Fruit fly (Drosophila melanogaster) whole organism, prepupa: ENCODE results near the gene wda.

Experiments used
- Blimp-1 ChIP-seq: fragments of 200-800 bp; sonication (Bioruptor generic); optimal IDR thresholded peaks from 3 replicates; lab custom pipeline; 2017; ENCODE audit warnings: missing biosample characterization, missing genetic modification characterization, mild to moderate bottlenecking, moderate library complexity, missing genetic modification reagents
- CG10631 ChIP-seq: fragments of 200-800 bp; sonication (Bioruptor generic); optimal IDR thresholded peaks from 2 replicates; lab custom pipeline; 2016; ENCODE audit warnings: missing biosample characterization, missing genetic modification characterization
- CG10669 ChIP-seq: fragments of 200-800 bp; sonication (Bioruptor generic); optimal IDR thresholded peaks from 3 replicates; lab custom pipeline; 2018; ENCODE audit warnings: missing biosample characterization, mild to moderate bottlenecking, missing genetic modification characterization, moderate library complexity
- CG11294 ChIP-seq: fragments of 200-800 bp; sonication (Bioruptor generic); IDR thresholded peaks from 2 replicates; pipeline ENCODE4 v1.3.6; 2022; ENCODE audit warnings: missing biosample characterization, missing genetic modification characterization
- CG11762 ChIP-seq: fragments of 200-800 bp; sonication (Bioruptor generic); optimal IDR thresholded peaks from 3 replicates; lab custom pipeline; 2016; ENCODE audit warnings: missing biosample characterization, missing genetic modification characterization; ENCODE audit not compliant: insufficient read depth
- CG15336 ChIP-seq: fragments of 200-800 bp; sonication (Bioruptor generic); IDR thresholded peaks from 2 replicates; pipeline ENCODE4 v1.3.6; 2022; ENCODE audit warnings: missing biosample characterization, missing genetic modification characterization
- CG3032 ChIP-seq: fragments of 200-800 bp; optimal IDR thresholded peaks from 2 replicates; lab custom pipeline; 2019; ENCODE audit warnings: missing biosample characterization, mild to moderate bottlenecking, missing genetic modification characterization, moderate library complexity
- CG32006 ChIP-seq: fragments of 200-800 bp; sonication (Bioruptor generic); optimal IDR thresholded peaks from 3 replicates; lab custom pipeline; 2017; ENCODE audit warnings: missing biosample characterization, mild to moderate bottlenecking, missing genetic modification characterization
- CG3919 ChIP-seq: fragments of 200-800 bp; sonication (Bioruptor generic); optimal IDR thresholded peaks from 3 replicates; lab custom pipeline; 2016; ENCODE audit warnings: missing biosample characterization, missing genetic modification characterization
- CG4318 ChIP-seq: fragments of 200-800 bp; sonication (Bioruptor generic); optimal IDR thresholded peaks from 3 replicates; lab custom pipeline; 2017; ENCODE audit warnings: missing biosample characterization, mild to moderate bottlenecking, missing genetic modification characterization
- CG6163 ChIP-seq: fragments of 200-800 bp; sonication (Bioruptor generic); IDR thresholded peaks from 3 replicates; pipeline ENCODE4 v1.3.6; 2022; ENCODE audit warnings: missing biosample characterization, missing genetic modification characterization
- CG6792 ChIP-seq: fragments of 200-800 bp; sonication (Bioruptor generic); optimal IDR thresholded peaks from 3 replicates; lab custom pipeline; 2016; ENCODE audit warnings: missing biosample characterization, missing genetic modification characterization
- CG6854 ChIP-seq: fragments of 200-800 bp; sonication (Bioruptor generic); optimal IDR thresholded peaks from 2 replicates; lab custom pipeline; 2017; ENCODE audit warnings: missing biosample characterization, mild to moderate bottlenecking, missing genetic modification characterization
- CG7368 ChIP-seq: fragments of 200-800 bp; sonication (Bioruptor generic); optimal IDR thresholded peaks from 3 replicates; lab custom pipeline; 2016; ENCODE audit warnings: missing biosample characterization, missing genetic modification characterization
- CG8119 ChIP-seq: fragments of 200-800 bp; sonication (Bioruptor generic); IDR thresholded peaks from 3 replicates; pipeline ENCODE4 v1.3.6; 2022; ENCODE audit warnings: missing biosample characterization, missing genetic modification characterization
- CG8319 ChIP-seq: fragments of 200-800 bp; sonication (Bioruptor generic); optimal IDR thresholded peaks from 3 replicates; lab custom pipeline; 2016; ENCODE audit warnings: missing biosample characterization, missing genetic modification characterization
- CG8632 ChIP-seq: fragments of 200-800 bp; sonication (Bioruptor generic); optimal IDR thresholded peaks from 3 replicates; lab custom pipeline; 2016; ENCODE audit warnings: missing biosample characterization, missing genetic modification characterization
- Eip75B ChIP-seq: fragments of 200-800 bp; sonication (Bioruptor generic); optimal IDR thresholded peaks from 3 replicates; lab custom pipeline; 2016; ENCODE audit warnings: missing biosample characterization, missing genetic modification characterization
- Eip78C ChIP-seq: fragments of 200-800 bp; sonication (Bioruptor generic); peaks from one replicate; lab custom pipeline; 2016; ENCODE audit warnings: missing biosample characterization, missing genetic modification characterization
- Eip93F ChIP-seq: fragments of 200-800 bp; sonication (Bioruptor generic); optimal IDR thresholded peaks from 2 replicates; lab custom pipeline; 2016; ENCODE audit warnings: missing biosample characterization, mild to moderate bottlenecking, missing genetic modification characterization
- Hr38 ChIP-seq: sonication (Bioruptor generic); optimal IDR thresholded peaks from 2 replicates; lab custom pipeline; 2016; ENCODE audit warnings: missing biosample characterization, missing genetic modification characterization
- Hr4 ChIP-seq: fragments of 200-800 bp; sonication (Bioruptor generic); optimal IDR thresholded peaks from 3 replicates; lab custom pipeline; 2016; ENCODE audit warnings: missing biosample characterization, missing genetic modification characterization
- Lpt ChIP-seq: fragments of 200-800 bp; sonication (Bioruptor generic); optimal IDR thresholded peaks from 3 replicates; lab custom pipeline; 2016; ENCODE audit warnings: missing biosample characterization, missing genetic modification characterization
- Met ChIP-seq: fragments of 200-800 bp; sonication (Bioruptor generic); optimal IDR thresholded peaks from 3 replicates; lab custom pipeline; 2016; ENCODE audit warnings: missing biosample characterization, missing genetic modification characterization
- Sox102F ChIP-seq: fragments of 200-800 bp; sonication (Bioruptor generic); optimal IDR thresholded peaks from 2 replicates; lab custom pipeline; 2016; ENCODE audit warnings: missing biosample characterization, mild to moderate bottlenecking, missing genetic modification characterization
- Sox14 ChIP-seq: fragments of 200-800 bp; sonication (Bioruptor generic); optimal IDR thresholded peaks from 3 replicates; lab custom pipeline; 2016; ENCODE audit warnings: missing biosample characterization, missing genetic modification characterization
- achi ChIP-seq: fragments of 200-800 bp; sonication (Bioruptor generic); optimal IDR thresholded peaks from 3 replicates; lab custom pipeline; 2016; ENCODE audit warnings: missing biosample characterization, missing genetic modification characterization
- acj6 ChIP-seq: fragments of 200-800 bp; sonication (Bioruptor generic); optimal IDR thresholded peaks from 3 replicates; lab custom pipeline; 2016; ENCODE audit warnings: missing biosample characterization, missing genetic modification characterization
- cyc ChIP-seq: fragments of 200-800 bp; sonication (Bioruptor generic); optimal IDR thresholded peaks from 3 replicates; lab custom pipeline; 2016; ENCODE audit warnings: missing biosample characterization, missing genetic modification characterization
- dac ChIP-seq: fragments of 200-800 bp; sonication (Bioruptor generic); optimal IDR thresholded peaks from 2 replicates; lab custom pipeline; 2017; ENCODE audit warnings: missing biosample characterization, mild to moderate bottlenecking, missing genetic modification characterization
- dsx ChIP-seq: fragments of 200-800 bp; optimal IDR thresholded peaks from 3 replicates; lab custom pipeline; 2019; ENCODE audit warnings: missing biosample characterization, mild to moderate bottlenecking, missing genetic modification characterization, moderate library complexity; ENCODE audit not compliant: poor library complexity, severe bottlenecking
- eg ChIP-seq: fragments of 200-800 bp; sonication (Bioruptor generic); IDR thresholded peaks from 3 replicates; pipeline ENCODE4 v1.3.6; 2022; ENCODE audit warnings: missing biosample characterization, missing genetic modification characterization
- esn ChIP-seq: fragments of 200-800 bp; sonication (Bioruptor generic); optimal IDR thresholded peaks from 2 replicates; lab custom pipeline; 2016; ENCODE audit warnings: missing biosample characterization, mild to moderate bottlenecking, missing genetic modification characterization, moderate library complexity
- fd59A ChIP-seq: fragments of 200-800 bp; sonication (Bioruptor generic); optimal IDR thresholded peaks from 2 replicates; lab custom pipeline; 2017; ENCODE audit warnings: missing biosample characterization, mild to moderate bottlenecking, missing genetic modification characterization, missing genetic modification reagents
- fd85E ChIP-seq: fragments of 200-800 bp; sonication (Bioruptor generic); optimal IDR thresholded peaks from 3 replicates; lab custom pipeline; 2016; ENCODE audit warnings: missing biosample characterization, missing genetic modification characterization
- lz ChIP-seq: fragments of 200-800 bp; sonication (Bioruptor generic); optimal IDR thresholded peaks from 3 replicates; lab custom pipeline; 2016; ENCODE audit warnings: missing biosample characterization, missing genetic modification characterization
- net ChIP-seq: fragments of 200-800 bp; sonication (Bioruptor generic); optimal IDR thresholded peaks from 3 replicates; lab custom pipeline; 2016; ENCODE audit warnings: missing biosample characterization, missing genetic modification characterization
- pdm3 ChIP-seq: fragments of 200-800 bp; sonication (Bioruptor generic); optimal IDR thresholded peaks from 3 replicates; lab custom pipeline; 2016; ENCODE audit warnings: missing biosample characterization, missing genetic modification characterization
- salr ChIP-seq, 2 experiments: fragments of 200-800 bp; sonication (Bioruptor generic); optimal IDR thresholded peaks; 3 replicates each; lab custom pipeline; 2016 to 2018; ENCODE audit warnings: missing biosample characterization in 2 of 2, missing genetic modification characterization in 2 of 2, mild to moderate bottlenecking in 1 of 2
- spab ChIP-seq: fragments of 200-800 bp; sonication (Bioruptor generic); optimal IDR thresholded peaks from 2 replicates; lab custom pipeline; 2017; ENCODE audit warnings: missing biosample characterization, mild to moderate bottlenecking, missing genetic modification characterization, missing genetic modification reagents
- vri ChIP-seq: fragments of 200-800 bp; sonication (Bioruptor generic); optimal IDR thresholded peaks from 3 replicates; lab custom pipeline; 2016; ENCODE audit warnings: missing biosample characterization, mild to moderate bottlenecking, missing genetic modification characterization

wda gene

dm6 chr3R:23295360-23295772, 37.5 kb upstream of the wda start (continued):
- TF ChIP-seq vri (GFP tag; lab: Kevin White, UChicago) = peak; percentile 82
- TF ChIP-seq esn = peak; percentile 52
- TF ChIP-seq Sox14 (GFP tag; lab: Kevin White, UChicago) = peak; percentile 54
- TF ChIP-seq Hr38 (GFP tag; lab: Kevin White, UChicago) = no peak
- peak; percentile 74 for TF ChIP-seq Sox102F
- peak; percentile 12 for TF ChIP-seq lz (GFP tag; lab: Kevin White, UChicago)
- TF ChIP-seq spab (GFP tag; lab: Kevin White, UChicago) = peak; percentile 47
- peak; percentile 16 for TF ChIP-seq CG6792
- TF ChIP-seq Lpt = peak; percentile 53
- peak; percentile 21 for TF ChIP-seq Hr4 (GFP tag; lab: Kevin White, UChicago)
- peak; percentile 56 for TF ChIP-seq achi (GFP tag; lab: Kevin White, UChicago)
- peak; percentile 9 for TF ChIP-seq cyc
- peak; percentile 51 for TF ChIP-seq CG32006 (GFP tag; lab: Kevin White, UChicago)
- no peak for TF ChIP-seq CG11762 (GFP tag; lab: Kevin White, UChicago)
- peak; percentile 73 for TF ChIP-seq CG3919 (GFP tag; lab: Kevin White, UChicago)
- peak; percentile 40 for TF ChIP-seq CG8319 (GFP tag; lab: Kevin White, UChicago)
- TF ChIP-seq Met (GFP tag; lab: Kevin White, UChicago) = peak; percentile 49
- TF ChIP-seq fd85E (GFP tag; lab: Kevin White, UChicago) = peak; percentile 53
- TF ChIP-seq CG6854 (GFP tag; lab: Kevin White, UChicago) = peak; percentile 43
- TF ChIP-seq dsx (GFP tag; lab: Kevin White, UChicago) = peak; percentile 78
- peak; percentile 44 for TF ChIP-seq CG10669
- TF ChIP-seq fd59A (GFP tag; lab: Kevin White, UChicago) = peak; percentile 23
- peak; percentile 31; the same call in 1 of the 2 replicates for TF ChIP-seq CG11294 (GFP tag; lab: Robert Waterston, UW)
- TF ChIP-seq salr (GFP tag; optimal IDR thresholded peaks at IDR 0.05; lab: Kevin White, UChicago) = peak; percentile 54 to 58
- peak; percentile 12 for TF ChIP-seq Blimp-1 (GFP tag; lab: Kevin White, UChicago)
- TF ChIP-seq CG3032 (tag; lab: Kevin White, UChicago) = peak; percentile 56
- peak; percentile 78 for TF ChIP-seq CG6163
- TF ChIP-seq net (GFP tag; lab: Kevin White, UChicago) = peak; percentile 64
- peak; percentile 17 for TF ChIP-seq dac (GFP tag; lab: Kevin White, UChicago)
- peak; percentile 23 for TF ChIP-seq acj6
- peak; percentile 84 for TF ChIP-seq Eip78C (GFP tag; lab: Kevin White, UChicago)
- peak; percentile 60 for TF ChIP-seq CG7368 (GFP tag; lab: Kevin White, UChicago)
- no peak for TF ChIP-seq Eip93F (GFP tag; lab: Kevin White, UChicago)
- TF ChIP-seq Eip75B (GFP tag; lab: Kevin White, UChicago) = peak; percentile 44
- no peak for TF ChIP-seq CG10631
- TF ChIP-seq eg (GFP tag; lab: Robert Waterston, UW) = peak; percentile 83
- TF ChIP-seq CG8119 (GFP tag; lab: Robert Waterston, UW) = peak; percentile 78
- TF ChIP-seq CG8632 = peak; percentile 39
- peak; percentile 73 for TF ChIP-seq CG15336 (GFP tag; lab: Robert Waterston, UW)
- no peak for TF ChIP-seq CG4318 (GFP tag; lab: Kevin White, UChicago)
- TF ChIP-seq pdm3 (GFP tag; lab: Kevin White, UChicago) = peak; percentile 55
